Fruit fly (Drosophila melanogaster): Measurements from ENCODE around the gene CG6833.

CG6833 gene

dm6 chr3L:14036867-14037313, 14.1 kb upstream of the CG6833 start, which contains the start of gene Hsp110 (continued):
- no peak for TF ChIP-seq scrt (GFP tag; optimal IDR thresholded peaks at IDR 0.05)
- peak; percentile 90 for TF ChIP-seq CG2116 (GFP tag; optimal IDR thresholded peaks at IDR 0.05)
- TF ChIP-seq MTF-1 (GFP tag; optimal IDR thresholded peaks at IDR 0.05; ENCODE audit: borderline replicate concordance) = no peak
- peak; percentile 99 for TF ChIP-seq CG16813 (GFP tag; IDR thresholded peaks at IDR 0.05; ENCODE audit: partially characterized antibody)
- TF ChIP-seq Ravus (GFP tag; IDR thresholded peaks at IDR 0.05) = no peak
- TF ChIP-seq da (GFP tag; optimal IDR thresholded peaks at IDR 0.05) = no peak
- no peak for TF ChIP-seq crc (GFP tag; optimal IDR thresholded peaks at IDR 0.05)
- TF ChIP-seq br (optimal IDR thresholded peaks at IDR 0.05) = no peak
- peak; percentile 55 for TF ChIP-seq Rfx (GFP tag; IDR thresholded peaks at IDR 0.05)
- no peak for TF ChIP-seq dpn (GFP tag; optimal IDR thresholded peaks at IDR 0.05)
- peak; percentile 83; the same call in 1 of the 3 replicates for TF ChIP-seq CG34422 (GFP tag; IDR thresholded peaks at IDR 0.05)
- TF ChIP-seq nerfin-1 (tag; optimal IDR thresholded peaks at IDR 0.05) = peak; percentile 42
- TF ChIP-seq CG17385 (GFP tag; optimal IDR thresholded peaks at IDR 0.05) = no peak
- peak; percentile 62 for TF ChIP-seq Ets97D (GFP tag; optimal IDR thresholded peaks at IDR 0.05)
- TF ChIP-seq gce (GFP tag; IDR thresholded peaks at IDR 0.05) = no peak
- TF ChIP-seq CG31365 (tag; optimal IDR thresholded peaks at IDR 0.05) = peak; percentile 8
- no peak for TF ChIP-seq CG3838 (GFP tag; optimal IDR thresholded peaks at IDR 0.05)
- TF ChIP-seq CG17829 (tag; optimal IDR thresholded peaks at IDR 0.05) = peak; percentile 52
- no peak for TF ChIP-seq Trl (optimal IDR thresholded peaks at IDR 0.05)
- peak; percentile 17 for TF ChIP-seq Trl (GFP tag; optimal IDR thresholded peaks at IDR 0.05)
- TF ChIP-seq Fer2 (tag; optimal IDR thresholded peaks at IDR 0.05) = no peak
- no peak for TF ChIP-seq Antp (GFP tag; optimal IDR thresholded peaks at IDR 0.05)
- TF ChIP-seq amos (GFP tag; IDR thresholded peaks at IDR 0.05; ENCODE audit: partially characterized antibody) = peak; percentile 100
- peak; percentile 26; the same call in 1 of the 3 replicates for TF ChIP-seq CG17361 (GFP tag; IDR thresholded peaks at IDR 0.05)
- TF ChIP-seq CG1832 (GFP tag; optimal IDR thresholded peaks at IDR 0.05) = peak; percentile 60
- no peak for TF ChIP-seq trh (GFP tag; optimal IDR thresholded peaks at IDR 0.05)
- TF ChIP-seq Sox100B (GFP tag; optimal IDR thresholded peaks at IDR 0.05) = no peak
- TF ChIP-seq CG16815 (GFP tag; optimal IDR thresholded peaks at IDR 0.05) = no peak
- peak; percentile 99 for TF ChIP-seq inv (GFP tag; IDR thresholded peaks at IDR 0.05; ENCODE audit: partially characterized antibody)
- peak; percentile 45 for TF ChIP-seq B-H2 (GFP tag; optimal IDR thresholded peaks at IDR 0.05)
- no peak for TF ChIP-seq Nf-YA (GFP tag; IDR thresholded peaks at IDR 0.05)
- TF ChIP-seq CG12659 (GFP tag; optimal IDR thresholded peaks at IDR 0.05) = peak; percentile 54
- TF ChIP-seq btn (GFP tag; optimal IDR thresholded peaks at IDR 0.05) = no peak
- TF ChIP-seq CG6813 (GFP tag; optimal IDR thresholded peaks at IDR 0.05) = no peak
- TF ChIP-seq CG1529 (GFP tag; optimal IDR thresholded peaks at IDR 0.05) = no peak
- peak; percentile 70 for TF ChIP-seq CG14710 (tag; optimal IDR thresholded peaks at IDR 0.05)
- TF ChIP-seq CG7556 (GFP tag; optimal IDR thresholded peaks at IDR 0.05) = no peak
- TF ChIP-seq ato (GFP tag; IDR thresholded peaks at IDR 0.05; ENCODE audit: partially characterized antibody) = peak; percentile 99
- TF ChIP-seq sd (tag; optimal IDR thresholded peaks at IDR 0.05) = peak; percentile 13
- TF ChIP-seq Abd-B (GFP tag; optimal IDR thresholded peaks at IDR 0.05) = no peak
- TF ChIP-seq Xbp1 (GFP tag; optimal IDR thresholded peaks at IDR 0.05) = peak; percentile 5
- TF ChIP-seq CG17912 (GFP tag; optimal IDR thresholded peaks at IDR 0.05) = peak; percentile 62
- TF ChIP-seq ssp (GFP tag; IDR thresholded peaks at IDR 0.05) = no peak
- no peak for TF ChIP-seq emc (GFP tag; optimal IDR thresholded peaks at IDR 0.05)
- TF ChIP-seq ci (GFP tag; IDR thresholded peaks at IDR 0.05) = peak; percentile 45; the same call in 2 of the 3 replicates
- peak; percentile 10 for TF ChIP-seq Fer3 (tag; optimal IDR thresholded peaks at IDR 0.05)
- peak; percentile 37; the same call in 1 of the 2 replicates for TF ChIP-seq sob (GFP tag; IDR thresholded peaks at IDR 0.05)
- peak; percentile 53 for TF ChIP-seq CG32532 (GFP tag; IDR thresholded peaks at IDR 0.05)
- TF ChIP-seq NfI (GFP tag; optimal IDR thresholded peaks at IDR 0.05) = no peak
- peak in 1 of 2 experiments; percentile 84 for TF ChIP-seq insv (GFP tag; optimal IDR thresholded peaks at IDR 0.05)
- TF ChIP-seq CG10431 (GFP tag; optimal IDR thresholded peaks at IDR 0.05) = no peak

All from whole organism, embryonic.